Worm (Caenorhabditis elegans): ENCODE measurements around the gene ZK1128.1.

- no peak for TF ChIP-seq jun-1 (tag; optimal IDR thresholded peaks at IDR 0.05)
- TF ChIP-seq sea-2 (GFP tag; optimal IDR thresholded peaks at IDR 0.05): no peak
- no peak for TF ChIP-seq nhr-28 (tag; optimal IDR thresholded peaks at IDR 0.05)
- TF ChIP-seq ceh-82 (tag; optimal IDR thresholded peaks at IDR 0.05): no peak
- no peak for TF ChIP-seq nfya-1 (tag; optimal IDR thresholded peaks at IDR 0.05; ENCODE audit: insufficient read depth)
- TF ChIP-seq nhr-43 (tag; optimal IDR thresholded peaks at IDR 0.05; ENCODE audit: poor library complexity, severe bottlenecking): no peak
- no peak for TF ChIP-seq aly-2 (tag; optimal IDR thresholded peaks at IDR 0.05)
- TF ChIP-seq ztf-4 (tag; optimal IDR thresholded peaks at IDR 0.05): no peak
These were observed 5.6 kb downstream of the ZK1128.1 start, which contains the start of gene T16H12.9 for ce11 chrIII:10108995-10109394.
